Fruit fly (Drosophila melanogaster): ENCODE results near the gene Uggt.

DNA sequence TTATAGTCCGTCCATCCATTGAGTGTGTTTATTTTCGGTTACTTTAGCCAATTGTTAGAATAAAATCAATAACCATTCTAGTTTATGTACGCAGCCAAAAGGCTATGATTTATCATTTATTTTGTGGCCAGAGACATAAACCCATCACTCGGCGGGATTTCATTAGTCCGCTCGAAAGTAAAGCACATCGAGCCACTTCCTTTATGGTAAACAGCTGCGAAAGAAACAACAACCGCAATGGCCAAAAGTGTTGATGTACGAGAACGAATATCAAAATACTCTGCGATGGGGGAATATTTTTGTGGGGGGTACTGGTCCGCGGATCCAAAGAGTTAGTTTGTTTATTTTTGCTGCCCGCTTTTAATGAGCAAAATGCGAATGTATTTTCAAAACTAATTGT, 9.1 kb downstream of the Uggt start:
- TF ChIP-seq Hr96 (GFP tag; optimal IDR thresholded peaks at IDR 0.05) (no peak), tj (GFP tag; optimal IDR thresholded peaks at IDR 0.05) (no peak), ovo (GFP tag; optimal IDR thresholded peaks at IDR 0.05) (no peak), pad (GFP tag; optimal IDR thresholded peaks at IDR 0.05) (no peak), bab1 (GFP tag; optimal IDR thresholded peaks at IDR 0.05) (no peak), CG7101 (tag; optimal IDR thresholded peaks at IDR 0.05) (no peak), Crg-1 (GFP tag; optimal IDR thresholded peaks at IDR 0.05) (no peak), Clk (GFP tag; optimal IDR thresholded peaks at IDR 0.05) (no peak)
